Worm (Caenorhabditis elegans): ENCODE measurements around the gene F53H8.3.
A peak's percentile ranks its signal among the peaks of the same experiment; 100 is the strongest.

The F53H8.3 gene

DNA sequence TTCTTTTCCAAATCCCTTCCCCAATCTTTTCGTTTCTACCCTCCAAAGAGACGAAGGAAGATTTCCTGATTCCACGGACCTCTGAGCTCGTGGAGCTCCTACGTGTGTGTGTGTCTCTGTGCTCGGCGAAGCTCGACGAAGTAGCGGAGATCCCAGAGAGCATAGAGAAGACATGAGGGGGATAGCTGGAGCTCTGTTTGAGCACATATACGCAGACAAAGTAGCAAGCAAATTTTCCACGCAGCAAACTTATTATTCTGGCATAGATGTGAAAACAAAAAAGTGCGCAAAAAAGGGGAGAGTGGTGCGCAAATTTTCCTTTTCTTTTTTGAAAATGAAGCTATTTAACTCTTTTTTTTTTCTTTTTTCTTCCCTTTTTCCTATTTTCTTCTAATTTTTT is 5.5 kb upstream of the F53H8.3 start (continued):
- no peak for TF ChIP-seq hpl-2 (GFP tag; optimal IDR thresholded peaks at IDR 0.05)
- TF ChIP-seq ama-1 (optimal IDR thresholded peaks at IDR 0.05) = no peak
- no peak for TF ChIP-seq egl-27 (tag; optimal IDR thresholded peaks at IDR 0.05)
- no peak for TF ChIP-seq nhr-85 (tag)
- no peak for TF ChIP-seq aha-1 (tag; optimal IDR thresholded peaks at IDR 0.05)
- TF ChIP-seq dpl-1 (GFP tag; optimal IDR thresholded peaks at IDR 0.05) = peak in 1 of 3 experiments; percentile 8
- no peak for TF ChIP-seq unc-30 (tag; optimal IDR thresholded peaks at IDR 0.05)
- TF ChIP-seq pax-3 (tag; optimal IDR thresholded peaks at IDR 0.05) = no peak
- no peak for TF ChIP-seq fkh-4 (tag; optimal IDR thresholded peaks at IDR 0.05; ENCODE audit: borderline replicate concordance)
- TF ChIP-seq aly-2 (tag; optimal IDR thresholded peaks at IDR 0.05) = no peak
- no peak for TF ChIP-seq nhr-19 (GFP tag; conservative IDR thresholded peaks at IDR 0.05)
- TF ChIP-seq mdl-1 (tag; optimal IDR thresholded peaks at IDR 0.05) = peak in 1 of 2 experiments; percentile 0
- peak in 2 of 3 experiments; percentile 37 to 45 for TF ChIP-seq ceh-82 (tag; optimal IDR thresholded peaks at IDR 0.05)
- TF ChIP-seq skn-1 (tag; optimal IDR thresholded peaks at IDR 0.05) = peak; percentile 55
- TF ChIP-seq tbx-2 (tag; optimal IDR thresholded peaks at IDR 0.05) = peak; percentile 14
- peak; percentile 4 for TF ChIP-seq mep-1 (tag; optimal IDR thresholded peaks at IDR 0.05)
- no peak for TF ChIP-seq unc-98 (GFP tag; IDR thresholded peaks at IDR 0.05)
- peak; percentile 13 for TF ChIP-seq unc-130 (tag; optimal IDR thresholded peaks at IDR 0.05)
- no peak for TF ChIP-seq sptf-1 (tag; optimal IDR thresholded peaks at IDR 0.05)
- TF ChIP-seq rnt-1 (tag; optimal IDR thresholded peaks at IDR 0.05) = peak; percentile 41
- peak in 1 of 2 experiments; percentile 26 for TF ChIP-seq lsy-2 (tag; optimal IDR thresholded peaks at IDR 0.05)
- no peak for TF ChIP-seq lin-39 (tag; optimal IDR thresholded peaks at IDR 0.05)
- peak; percentile 49 for TF ChIP-seq fkh-8 (tag; optimal IDR thresholded peaks at IDR 0.05)
- TF ChIP-seq nhr-11 (tag; optimal IDR thresholded peaks at IDR 0.05) = no peak
- no peak for TF ChIP-seq pqm-1 (tag; optimal IDR thresholded peaks at IDR 0.05)
- no peak for TF ChIP-seq C04F5.9 (tag; optimal IDR thresholded peaks at IDR 0.05)
- TF ChIP-seq jun-1 (tag; optimal IDR thresholded peaks at IDR 0.05) = no peak
- peak in 1 of 2 experiments; percentile 20 for TF ChIP-seq efl-1 (optimal IDR thresholded peaks at IDR 0.05)
- TF ChIP-seq efl-1 (GFP tag; optimal IDR thresholded peaks at IDR 0.05 in 1 of 2) = peak in 1 of 2 experiments; percentile 65
- no peak for TF ChIP-seq snpc-4 (tag; optimal IDR thresholded peaks at IDR 0.05)
- no peak for TF ChIP-seq ceh-63 (GFP tag; optimal IDR thresholded peaks at IDR 0.05)
- no peak for TF ChIP-seq grh-1 (GFP tag; IDR thresholded peaks at IDR 0.05)
- TF ChIP-seq xbp-1 (tag; optimal IDR thresholded peaks at IDR 0.05) = no peak
- no peak for TF ChIP-seq ceh-88 (GFP tag; IDR thresholded peaks at IDR 0.05)
- no peak for TF ChIP-seq mef-2 (tag; optimal IDR thresholded peaks at IDR 0.05)
- TF ChIP-seq efl-3 (GFP tag; optimal IDR thresholded peaks at IDR 0.05) = no peak
- TF ChIP-seq mab-9 (GFP tag; IDR thresholded peaks at IDR 0.05) = no peak
- no peak for TF ChIP-seq lin-15B (tag; optimal IDR thresholded peaks at IDR 0.05)
- no peak for TF ChIP-seq blmp-1 (tag; optimal IDR thresholded peaks at IDR 0.05)

DNA sequence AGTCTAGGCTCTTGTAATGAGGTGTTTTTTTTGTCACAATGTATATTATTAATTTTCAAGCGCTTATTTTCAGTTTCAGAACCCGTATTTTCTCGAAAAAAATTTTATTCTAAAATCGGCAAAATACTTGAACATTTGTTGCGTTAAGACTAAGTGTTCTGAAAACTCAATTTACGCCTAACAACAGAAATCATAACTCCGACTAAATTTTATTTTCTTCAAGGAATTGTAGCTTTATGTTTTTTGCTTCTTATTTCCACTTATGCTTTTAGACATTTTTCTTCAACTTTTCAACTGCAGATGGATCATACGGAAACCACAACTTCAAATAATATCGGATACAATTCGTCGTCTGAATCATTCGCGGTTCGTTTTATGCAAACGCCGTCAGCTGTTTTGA is 4.8 kb upstream of the F53H8.3 start, which contains the start of gene F35H12.1:
F35H12.1 (plus strand) TSS at position 301 of the 400 bp plus-strand sequence.
- TF ChIP-seq nhr-28 (tag; optimal IDR thresholded peaks at IDR 0.05) = no peak
- TF ChIP-seq lin-35 (GFP tag; optimal IDR thresholded peaks at IDR 0.05) = no peak
- no peak for TF ChIP-seq efl-3 (GFP tag; optimal IDR thresholded peaks at IDR 0.05)
- TF ChIP-seq ceh-82 (tag; optimal IDR thresholded peaks at IDR 0.05) = no peak
- TF ChIP-seq fkh-10 (GFP tag; optimal IDR thresholded peaks at IDR 0.05) = no peak
- TF ChIP-seq alr-1 (tag; optimal IDR thresholded peaks at IDR 0.05; ENCODE audit: borderline replicate concordance) = no peak
- no peak for TF ChIP-seq nhr-12 (tag; optimal IDR thresholded peaks at IDR 0.05)
- no peak for TF ChIP-seq fkh-4 (tag; optimal IDR thresholded peaks at IDR 0.05; ENCODE audit: borderline replicate concordance)
- no peak for TF ChIP-seq nhr-11 (tag; optimal IDR thresholded peaks at IDR 0.05)
- no peak for TF ChIP-seq fkh-8 (tag; optimal IDR thresholded peaks at IDR 0.05)
- TF ChIP-seq grh-1 (GFP tag; IDR thresholded peaks at IDR 0.05) = no peak
- TF ChIP-seq vab-15 (tag; optimal IDR thresholded peaks at IDR 0.05) = no peak
- no peak for TF ChIP-seq nhr-76 (tag; optimal IDR thresholded peaks at IDR 0.05)
- TF ChIP-seq C16A3.4 (tag; optimal IDR thresholded peaks at IDR 0.05) = no peak
- TF ChIP-seq sox-4 (tag; optimal IDR thresholded peaks at IDR 0.05) = no peak
- TF ChIP-seq nhr-20 (tag; optimal IDR thresholded peaks at IDR 0.05) = no peak
- no peak for TF ChIP-seq fos-1 (tag; optimal IDR thresholded peaks at IDR 0.05)
- TF ChIP-seq elt-3 (tag; optimal IDR thresholded peaks at IDR 0.05) = no peak

Data from whole organism, L1 larva.